Worm (Caenorhabditis elegans) whole organism, L1 larva: ENCODE measurements around the gene F39G3.5.

Experiments used
- C04F5.9 ChIP-seq: sonication (generic microtip); optimal IDR thresholded peaks from 2 replicates; lab custom pipeline; 2016; ENCODE audit warnings: missing genetic modification characterization, missing compliant biosample characterization
- C16A3.4 ChIP-seq: fragments of 150-350 bp; optimal IDR thresholded peaks from 2 replicates; lab custom pipeline; 2014; ENCODE audit warnings: missing biosample characterization, missing genetic modification characterization
- C34B4.2 ChIP-seq: sonication (generic microtip); optimal IDR thresholded peaks from 2 replicates; lab custom pipeline; 2017; ENCODE audit warnings: mild to moderate bottlenecking, missing genetic modification characterization, missing compliant biosample characterization
- Y116A8C.19 ChIP-seq: sonication (generic microtip); optimal IDR thresholded peaks from 2 replicates; lab custom pipeline; 2016; ENCODE audit warnings: missing compliant biosample characterization, missing genetic modification characterization, borderline replicate concordance
- aha-1 ChIP-seq: fragments of 150-350 bp; optimal IDR thresholded peaks from 2 replicates; lab custom pipeline; 2014; ENCODE audit warnings: missing biosample characterization, missing genetic modification characterization
- alr-1 ChIP-seq: fragments of 200-800 bp; sonication (Bioruptor generic); optimal IDR thresholded peaks from 2 replicates; lab custom pipeline; 2018; ENCODE audit warnings: borderline replicate concordance, mild to moderate bottlenecking, missing genetic modification characterization, missing compliant biosample characterization
- aly-2 ChIP-seq: fragments of 150-350 bp; optimal IDR thresholded peaks from 2 replicates; lab custom pipeline; 2014; ENCODE audit warnings: missing biosample characterization, missing genetic modification characterization
- ama-1 ChIP-seq: fragments of 150-350 bp; optimal IDR thresholded peaks from 2 replicates; lab custom pipeline; 2014
- blmp-1 ChIP-seq: fragments of 150-350 bp; optimal IDR thresholded peaks from 2 replicates; lab custom pipeline; 2014; ENCODE audit warnings: missing biosample characterization, missing genetic modification characterization
- ceh-63 ChIP-seq: fragments of 200-800 bp; sonication (Bioruptor generic); optimal IDR thresholded peaks from 2 replicates; lab custom pipeline; 2018; ENCODE audit warnings: mild to moderate bottlenecking, missing genetic modification characterization, missing compliant biosample characterization
- ceh-8 ChIP-seq: fragments of 200-800 bp; sonication (Bioruptor generic); optimal IDR thresholded peaks from 2 replicates; lab custom pipeline; 2018; ENCODE audit warnings: mild to moderate bottlenecking, missing genetic modification characterization, moderate library complexity, missing compliant biosample characterization
- ceh-90 ChIP-seq: sonication (generic microtip); optimal IDR thresholded peaks from 2 replicates; lab custom pipeline; 2016; ENCODE audit warnings: missing genetic modification characterization, missing compliant biosample characterization
- ces-1 ChIP-seq: fragments of 150-350 bp; optimal IDR thresholded peaks from 2 replicates; lab custom pipeline; 2014; ENCODE audit warnings: missing biosample characterization, missing genetic modification reagents, missing genetic modification characterization
- dsc-1 ChIP-seq: sonication (generic microtip); optimal IDR thresholded peaks from 2 replicates; lab custom pipeline; 2016; ENCODE audit warnings: mild to moderate bottlenecking, missing genetic modification characterization, missing compliant biosample characterization
- efl-1 ChIP-seq, 4 experiments: fragments of 150-350 bp; optimal IDR thresholded peaks in 3 of 4; peaks in 1 of 4; 1 replicate in 1 of 4; 2 replicates in 3 of 4; lab custom pipeline; 2014; ENCODE audit warnings: missing biosample characterization in 2 of 4, missing genetic modification characterization in 2 of 4, missing genetic modification reagents in 2 of 4
- efl-3 ChIP-seq: fragments of 200-800 bp; sonication (Bioruptor generic); optimal IDR thresholded peaks from 2 replicates; lab custom pipeline; 2018; ENCODE audit warnings: mild to moderate bottlenecking, missing genetic modification characterization, missing compliant biosample characterization
- egl-27 ChIP-seq, 2 experiments: fragments of 150-350 bp in 1 of 2; sonication (generic microtip); optimal IDR thresholded peaks; 3 replicates each; lab custom pipeline; 2017 to 2018; ENCODE audit warnings: missing biosample characterization in 2 of 2, missing genetic modification characterization in 2 of 2, missing genetic modification reagents in 2 of 2
- elt-3 ChIP-seq, 6 experiments: fragments of 150-350 bp in 1 of 6; sonication (generic microtip); optimal IDR thresholded peaks; 2 replicates each; lab custom pipeline; 2017 to 2018; ENCODE audit warnings: missing biosample characterization in 6 of 6, missing genetic modification characterization in 6 of 6, inconsistent platforms in 1 of 6
- fos-1 ChIP-seq: fragments of 150-350 bp; optimal IDR thresholded peaks from 2 replicates; lab custom pipeline; 2014; ENCODE audit warnings: missing biosample characterization, missing genetic modification characterization
- hlh-17 ChIP-seq: fragments of 200-800 bp; sonication (Bioruptor generic); optimal IDR thresholded peaks from 2 replicates; lab custom pipeline; 2018; ENCODE audit warnings: missing genetic modification characterization, mild to moderate bottlenecking, missing compliant biosample characterization, moderate library complexity, borderline replicate concordance
- irx-1 ChIP-seq: sonication (generic microtip); optimal IDR thresholded peaks from 2 replicates; lab custom pipeline; 2016; ENCODE audit warnings: missing genetic modification characterization, missing compliant biosample characterization
- isw-1 ChIP-seq: fragments of 200-800 bp; sonication (Bioruptor generic); IDR thresholded peaks from 2 replicates; pipeline ENCODE4 v1.3.6; 2022; ENCODE audit warnings: missing genetic modification characterization, missing compliant biosample characterization
- lin-13 ChIP-seq: fragments of 150-350 bp; optimal IDR thresholded peaks from 2 replicates; lab custom pipeline; 2014; ENCODE audit warnings: missing biosample characterization, missing genetic modification reagents, missing genetic modification characterization
- lin-14 ChIP-seq: fragments of 200-800 bp; sonication (Bioruptor generic); optimal IDR thresholded peaks from 2 replicates; lab custom pipeline; 2018; ENCODE audit warnings: mild to moderate bottlenecking, missing genetic modification characterization, moderate library complexity, missing compliant biosample characterization
- lin-35 ChIP-seq, 2 experiments: fragments of 150-350 bp; optimal IDR thresholded peaks; 2 replicates each; lab custom pipeline; 2014; ENCODE audit warnings: missing biosample characterization in 2 of 2, missing genetic modification characterization in 2 of 2, missing genetic modification reagents in 2 of 2
- lsy-2 ChIP-seq, 2 experiments: fragments of 150-350 bp; optimal IDR thresholded peaks; 2 replicates each; lab custom pipeline; 2014; ENCODE audit warnings: missing biosample characterization in 2 of 2, missing genetic modification characterization in 2 of 2
- mab-9 ChIP-seq: fragments of 200-800 bp; sonication (Bioruptor generic); IDR thresholded peaks from 2 replicates; pipeline ENCODE4 v1.3.6; 2022; ENCODE audit warnings: missing genetic modification reagents, missing genetic modification characterization, missing compliant biosample characterization
- mdl-1 ChIP-seq, 2 experiments: fragments of 150-350 bp; optimal IDR thresholded peaks; 2 replicates each; lab custom pipeline; 2014 to 2017; ENCODE audit warnings: missing biosample characterization in 2 of 2, missing genetic modification characterization in 2 of 2, inconsistent platforms in 1 of 2
- mef-2 ChIP-seq: fragments of 150-350 bp; optimal IDR thresholded peaks from 2 replicates; lab custom pipeline; 2014; ENCODE audit warnings: missing biosample characterization, missing genetic modification characterization
- mep-1 ChIP-seq: fragments of 150-350 bp; optimal IDR thresholded peaks from 2 replicates; lab custom pipeline; 2014; ENCODE audit warnings: missing biosample characterization, missing genetic modification characterization
- nhr-19 ChIP-seq: fragments of 200-800 bp; sonication (Bioruptor generic); conservative IDR thresholded peaks from 2 replicates; pipeline ENCODE4 v1.3.6; 2022; ENCODE audit warnings: missing genetic modification characterization, missing compliant biosample characterization
- nhr-20 ChIP-seq: sonication (generic microtip); optimal IDR thresholded peaks from 2 replicates; lab custom pipeline; 2016; ENCODE audit warnings: mild to moderate bottlenecking, missing genetic modification characterization, missing compliant biosample characterization
- nhr-28 ChIP-seq: fragments of 150-350 bp; optimal IDR thresholded peaks from 2 replicates; lab custom pipeline; 2014; ENCODE audit warnings: missing biosample characterization, missing genetic modification characterization
- nhr-47 ChIP-seq: sonication (generic microtip); optimal IDR thresholded peaks from 2 replicates; lab custom pipeline; 2016; ENCODE audit warnings: mild to moderate bottlenecking, missing genetic modification characterization, moderate library complexity, missing compliant biosample characterization
- nhr-71 ChIP-seq: sonication (generic microtip); optimal IDR thresholded peaks from 2 replicates; lab custom pipeline; 2016; ENCODE audit warnings: mild to moderate bottlenecking, missing genetic modification characterization, moderate library complexity, missing compliant biosample characterization
- nhr-76 ChIP-seq: sonication (generic microtip); optimal IDR thresholded peaks from 2 replicates; lab custom pipeline; 2017; ENCODE audit warnings: missing biosample characterization, missing genetic modification characterization
- nhr-84 ChIP-seq: sonication (generic microtip); optimal IDR thresholded peaks from 2 replicates; lab custom pipeline; 2017; ENCODE audit warnings: missing biosample characterization, missing genetic modification characterization
- nhr-85 ChIP-seq: sonication (generic microtip); peaks from one replicate; lab custom pipeline; 2016; ENCODE audit warnings: missing genetic modification characterization, inconsistent platforms, missing compliant biosample characterization
- nhr-90 ChIP-seq: sonication (generic microtip); optimal IDR thresholded peaks from 2 replicates; lab custom pipeline; 2016; ENCODE audit warnings: mild to moderate bottlenecking, missing genetic modification characterization, missing compliant biosample characterization; ENCODE audit not compliant: poor library complexity
- pag-3 ChIP-seq: sonication (generic microtip); optimal IDR thresholded peaks from 2 replicates; lab custom pipeline; 2017; ENCODE audit warnings: missing genetic modification characterization, mild to moderate bottlenecking, missing compliant biosample characterization, antibody characterized with exemption, borderline replicate concordance; ENCODE audit not compliant: insufficient read depth
- rnt-1 ChIP-seq: sonication (generic microtip); optimal IDR thresholded peaks from 2 replicates; lab custom pipeline; 2016; ENCODE audit warnings: mild to moderate bottlenecking, missing genetic modification characterization, moderate library complexity, missing compliant biosample characterization
- skn-1 ChIP-seq: fragments of 150-350 bp; optimal IDR thresholded peaks from 2 replicates; lab custom pipeline; 2014; ENCODE audit warnings: missing biosample characterization, missing genetic modification characterization
- snu-23 ChIP-seq: sonication (generic microtip); optimal IDR thresholded peaks from 2 replicates; lab custom pipeline; 2016; ENCODE audit warnings: missing genetic modification characterization, missing compliant biosample characterization
- sptf-1 ChIP-seq: fragments of 150-350 bp; optimal IDR thresholded peaks from 2 replicates; lab custom pipeline; 2014; ENCODE audit warnings: missing biosample characterization, missing genetic modification characterization
- swsn-7 ChIP-seq: sonication (generic microtip); optimal IDR thresholded peaks from 2 replicates; lab custom pipeline; 2016; ENCODE audit warnings: missing genetic modification characterization, missing compliant biosample characterization
- tbx-2 ChIP-seq: sonication (generic microtip); optimal IDR thresholded peaks from 2 replicates; lab custom pipeline; 2016; ENCODE audit warnings: missing genetic modification characterization, missing compliant biosample characterization
- unc-130 ChIP-seq: fragments of 150-350 bp; optimal IDR thresholded peaks from 2 replicates; lab custom pipeline; 2017; ENCODE audit warnings: missing biosample characterization, missing genetic modification characterization, inconsistent platforms
- unc-86 ChIP-seq: sonication (generic microtip); optimal IDR thresholded peaks from 2 replicates; lab custom pipeline; 2016; ENCODE audit warnings: missing genetic modification characterization, missing compliant biosample characterization
- unc-98 ChIP-seq: fragments of 200-800 bp; sonication (Bioruptor generic); IDR thresholded peaks from 2 replicates; pipeline ENCODE4 v1.3.6; 2022; ENCODE audit warnings: missing genetic modification characterization, missing compliant biosample characterization
- xbp-1 ChIP-seq: sonication (generic microtip); optimal IDR thresholded peaks from 2 replicates; lab custom pipeline; 2016; ENCODE audit warnings: missing genetic modification characterization, missing compliant biosample characterization
- zag-1 ChIP-seq: fragments of 150-350 bp; optimal IDR thresholded peaks from 2 replicates; lab custom pipeline; 2014; ENCODE audit warnings: missing biosample characterization, missing genetic modification characterization
- zip-4 ChIP-seq: fragments of 200-800 bp; sonication (Bioruptor generic); optimal IDR thresholded peaks from 2 replicates; lab custom pipeline; 2018; ENCODE audit warnings: mild to moderate bottlenecking, missing genetic modification characterization, moderate library complexity, missing compliant biosample characterization
- ztf-11 ChIP-seq, 2 experiments: sonication (generic microtip); optimal IDR thresholded peaks; 2 replicates each; lab custom pipeline; 2016 to 2017; ENCODE audit warnings: missing genetic modification characterization in 2 of 2, missing biosample characterization in 1 of 2, missing compliant biosample characterization in 1 of 2

F39G3.5 gene

ce11 chrV:4730075-4730474 lies 7.7 kb downstream of the F39G3.5 start, which contains the start of gene tig-2:
tig-2 (minus strand) TSS chrV:4730161.
- TF ChIP-seq zip-4 (GFP tag; lab: Kevin White, UChicago) (no peak), lin-14 (peak; percentile 86), nhr-85 (tag; lab: Kevin White, UChicago) (no peak), lin-13 (no peak), irx-1 (tag; lab: Kevin White, UChicago) (no peak), rnt-1 (tag; lab: Kevin White, UChicago) (peak; percentile 57), unc-130 (tag; lab: Kevin White, UChicago) (peak; percentile 5), unc-86 (tag; lab: Kevin White, UChicago) (no peak), ces-1 (GFP tag; lab: Kevin White, UChicago) (no peak), efl-3 (GFP tag; lab: Kevin White, UChicago) (no peak), fos-1 (tag; lab: Kevin White, UChicago) (no peak), swsn-7 (peak; percentile 11), sptf-1 (tag; lab: Kevin White, UChicago) (no peak), skn-1 (no peak), nhr-28 (tag; lab: Kevin White, UChicago) (no peak), mab-9 (GFP tag; lab: Robert Waterston, UW) (no peak), mep-1 (peak; percentile 36), elt-3 (tag; optimal IDR thresholded peaks at IDR 0.05; lab: Kevin White, UChicago) (no peak), mdl-1 (tag; optimal IDR thresholded peaks at IDR 0.05; lab: Kevin White, UChicago) (peak in 1 of 2 experiments; percentile 27), alr-1 (tag; lab: Kevin White, UChicago) (no peak), C16A3.4 (tag; lab: Kevin White, UChicago) (no peak), Y116A8C.19 (tag; lab: Kevin White, UChicago) (no peak), C04F5.9 (tag; lab: Kevin White, UChicago) (no peak), nhr-90 (tag; lab: Kevin White, UChicago) (no peak), nhr-71 (tag; lab: Kevin White, UChicago) (peak; percentile 61), xbp-1 (tag; lab: Kevin White, UChicago) (peak; percentile 27), nhr-19 (peak; percentile 38; the same call in 1 of the 2 replicates), efl-1 (optimal IDR thresholded peaks at IDR 0.05; lab: Kevin White, UChicago) (no peak), efl-1 (GFP tag; optimal IDR thresholded peaks at IDR 0.05 in 1 of 2; lab: Kevin White, UChicago) (peak in 1 of 2 experiments; percentile 67), pag-3 (tag; lab: Kevin White, UChicago) (no peak), nhr-47 (tag; lab: Kevin White, UChicago) (peak; percentile 6), tbx-2 (tag; lab: Kevin White, UChicago) (no peak), dsc-1 (peak; percentile 33), unc-98 (GFP tag; lab: Robert Waterston, UW) (no peak), aly-2 (tag; lab: Kevin White, UChicago) (no peak), isw-1 (GFP tag; lab: Robert Waterston, UW) (0 out of 2 replicates have a peak, but pooled peaks have one; percentile 4), ceh-8 (no peak), ceh-90 (no peak), aha-1 (tag; lab: Kevin White, UChicago) (no peak), egl-27 (tag; optimal IDR thresholded peaks at IDR 0.05; lab: Kevin White, UChicago) (no peak), hlh-17 (GFP tag; lab: Kevin White, UChicago) (no peak), lsy-2 (tag; optimal IDR thresholded peaks at IDR 0.05; lab: Kevin White, UChicago) (peak in 1 of 2 experiments; percentile 49), nhr-20 (tag; lab: Kevin White, UChicago) (peak; percentile 9), ama-1 (lab: Kevin White, UChicago) (no peak), C34B4.2 (tag; lab: Kevin White, UChicago) (no peak), snu-23 (peak; percentile 56), mef-2 (tag; lab: Kevin White, UChicago) (no peak), ceh-63 (GFP tag; lab: Kevin White, UChicago) (no peak), nhr-84 (tag; lab: Kevin White, UChicago) (no peak), ztf-11 (tag; optimal IDR thresholded peaks at IDR 0.05; lab: Kevin White, UChicago) (no peak), lin-35 (GFP tag; optimal IDR thresholded peaks at IDR 0.05; lab: Kevin White, UChicago) (peak; percentile 2 to 18), blmp-1 (tag; lab: Kevin White, UChicago) (no peak), zag-1 (no peak), nhr-76 (no peak)
